Fruit fly (Drosophila melanogaster) whole organism, embryonic: ENCODE data around the gene CG7953.

Experiments used
- Bdp1 ChIP-seq: fragments of 200-800 bp; sonication (Bioruptor generic); optimal IDR thresholded peaks from 3 replicates; lab custom pipeline; 2016; ENCODE audit warnings: missing biosample characterization, missing genetic modification characterization
- Bteb2 ChIP-seq: fragments of 200-800 bp; sonication (Bioruptor generic); optimal IDR thresholded peaks from 2 replicates; lab custom pipeline; 2016; ENCODE audit warnings: missing biosample characterization, missing genetic modification characterization
- CG10959 ChIP-seq: fragments of 200-800 bp; sonication (Bioruptor generic); IDR thresholded peaks from 2 replicates; pipeline ENCODE4 v1.3.6; 2022; ENCODE audit warnings: missing biosample characterization, missing genetic modification characterization
- CG11456 ChIP-seq: fragments of 200-800 bp; sonication (Bioruptor generic); IDR thresholded peaks from 3 replicates; pipeline ENCODE4 v1.3.6; 2022; ENCODE audit warnings: missing biosample characterization, missing genetic modification characterization
- CG12942 ChIP-seq: fragments of 200-800 bp; sonication (Bioruptor generic); optimal IDR thresholded peaks from 3 replicates; lab custom pipeline; 2016; ENCODE audit warnings: missing biosample characterization, missing genetic modification characterization
- CG14050 ChIP-seq: fragments of 200-800 bp; sonication (Bioruptor generic); IDR thresholded peaks from 3 replicates; pipeline ENCODE4 v1.3.6; 2022; ENCODE audit warnings: missing biosample characterization, missing genetic modification characterization
- CG14710 ChIP-seq: fragments of 200-800 bp; sonication (Bioruptor generic); optimal IDR thresholded peaks from 3 replicates; lab custom pipeline; 2019; ENCODE audit warnings: missing biosample characterization, mild to moderate bottlenecking, missing genetic modification characterization, moderate library complexity
- CG15011 ChIP-seq: fragments of 200-800 bp; sonication (Bioruptor generic); optimal IDR thresholded peaks from 3 replicates; lab custom pipeline; 2018; ENCODE audit warnings: missing biosample characterization, mild to moderate bottlenecking, missing genetic modification characterization
- CG15514 ChIP-seq: fragments of 200-800 bp; sonication (Bioruptor generic); optimal IDR thresholded peaks from 3 replicates; lab custom pipeline; 2017; ENCODE audit warnings: missing biosample characterization, missing genetic modification characterization, mild to moderate bottlenecking, moderate library complexity, missing genetic modification reagents
- CG17612 ChIP-seq: fragments of 200-800 bp; sonication (Bioruptor generic); IDR thresholded peaks from 2 replicates; pipeline ENCODE4 v1.3.6; 2022; ENCODE audit warnings: missing biosample characterization, missing genetic modification characterization
- CG18476 ChIP-seq: fragments of 200-800 bp; sonication (Bioruptor generic); optimal IDR thresholded peaks from 2 replicates; lab custom pipeline; 2016; ENCODE audit warnings: missing biosample characterization, mild to moderate bottlenecking, missing genetic modification characterization
- CG32772 ChIP-seq: fragments of 200-800 bp; sonication (Bioruptor generic); IDR thresholded peaks from 2 replicates; pipeline ENCODE4 v1.3.6; 2022; ENCODE audit warnings: missing biosample characterization, missing genetic modification characterization
- CG42726 ChIP-seq: fragments of 200-800 bp; sonication (Bioruptor generic); IDR thresholded peaks from 2 replicates; pipeline ENCODE4 v1.3.6; 2022; ENCODE audit warnings: missing biosample characterization, missing genetic modification characterization; ENCODE audit not compliant: partially characterized antibody
- CG43689 ChIP-seq: fragments of 200-800 bp; sonication (Bioruptor generic); IDR thresholded peaks from 2 replicates; pipeline ENCODE4 v1.3.6; 2022; ENCODE audit warnings: missing biosample characterization, missing genetic modification characterization
- CG4617 ChIP-seq: fragments of 200-800 bp; sonication (Bioruptor generic); optimal IDR thresholded peaks from 3 replicates; lab custom pipeline; 2016; ENCODE audit warnings: missing biosample characterization, missing genetic modification characterization, borderline replicate concordance
- CG4730 ChIP-seq: fragments of 200-800 bp; sonication (Bioruptor generic); IDR thresholded peaks from 2 replicates; pipeline ENCODE4 v1.3.6; 2022; ENCODE audit warnings: missing biosample characterization, missing genetic modification characterization
- CG6689 ChIP-seq: fragments of 200-800 bp; sonication (Bioruptor generic); IDR thresholded peaks from 2 replicates; pipeline ENCODE4 v1.3.6; 2022; ENCODE audit warnings: missing biosample characterization, missing genetic modification characterization
- CG8388 ChIP-seq: fragments of 200-800 bp; sonication (Bioruptor generic); optimal IDR thresholded peaks from 2 replicates; lab custom pipeline; 2019; ENCODE audit warnings: missing biosample characterization, mild to moderate bottlenecking, missing genetic modification characterization, moderate library complexity
- CG9609 ChIP-seq: fragments of 200-800 bp; sonication (Bioruptor generic); optimal IDR thresholded peaks from 3 replicates; lab custom pipeline; 2016; ENCODE audit warnings: missing biosample characterization, missing genetic modification characterization
- CTCF ChIP-seq: fragments of 200-800 bp; sonication (Bioruptor generic); optimal IDR thresholded peaks from 2 replicates; lab custom pipeline; 2017; ENCODE audit warnings: missing biosample characterization, mild to moderate bottlenecking, missing genetic modification characterization, moderate library complexity
- CkIIα-i1 ChIP-seq: fragments of 200-800 bp; sonication (Bioruptor generic); IDR thresholded peaks from 2 replicates; pipeline ENCODE4 v1.3.6; 2022; ENCODE audit warnings: missing biosample characterization, missing genetic modification characterization
- Dip3 ChIP-seq: fragments of 200-800 bp; sonication (Bioruptor generic); optimal IDR thresholded peaks from 3 replicates; lab custom pipeline; 2016; ENCODE audit warnings: missing biosample characterization, missing genetic modification characterization
- E2f2 ChIP-seq: fragments of 200-800 bp; sonication (Bioruptor generic); IDR thresholded peaks from 2 replicates; pipeline ENCODE4 v1.3.6; 2022; ENCODE audit warnings: missing biosample characterization, missing genetic modification characterization
- ERR ChIP-seq: fragments of 200-800 bp; sonication (Bioruptor generic); optimal IDR thresholded peaks from 2 replicates; lab custom pipeline; 2016; ENCODE audit warnings: missing biosample characterization, missing genetic modification characterization
- Gsc ChIP-seq: fragments of 200-800 bp; sonication (Bioruptor generic); IDR thresholded peaks from 2 replicates; pipeline ENCODE4 v1.3.6; 2022; ENCODE audit warnings: missing biosample characterization, missing genetic modification characterization
- Kr ChIP-seq: fragments of 200-800 bp; sonication (Bioruptor generic); optimal IDR thresholded peaks from 2 replicates; lab custom pipeline; 2017; ENCODE audit warnings: missing biosample characterization, mild to moderate bottlenecking, missing genetic modification characterization
- Mes4 ChIP-seq: fragments of 200-800 bp; sonication (Bioruptor generic); optimal IDR thresholded peaks from 2 replicates; lab custom pipeline; 2016; ENCODE audit warnings: missing biosample characterization, missing genetic modification characterization
- Oli ChIP-seq: fragments of 200-800 bp; sonication (Bioruptor generic); optimal IDR thresholded peaks from 2 replicates; lab custom pipeline; 2018; ENCODE audit warnings: missing biosample characterization, mild to moderate bottlenecking, missing genetic modification characterization, moderate library complexity
- Rfx ChIP-seq: fragments of 200-800 bp; sonication (Bioruptor generic); IDR thresholded peaks from 2 replicates; pipeline ENCODE4 v1.3.6; 2022; ENCODE audit warnings: missing biosample characterization, missing genetic modification characterization
- Sin3A ChIP-seq: fragments of >200 bp; optimal IDR thresholded peaks from 2 replicates; lab custom pipeline; 2018
- Vsx1 ChIP-seq: fragments of 200-800 bp; sonication (Bioruptor generic); optimal IDR thresholded peaks from 2 replicates; lab custom pipeline; 2017; ENCODE audit warnings: missing biosample characterization, mild to moderate bottlenecking, missing genetic modification characterization, missing genetic modification reagents
- ase ChIP-seq: fragments of 200-800 bp; sonication (Bioruptor generic); IDR thresholded peaks from 3 replicates; pipeline ENCODE4 v1.3.6; 2022; ENCODE audit warnings: missing biosample characterization, missing genetic modification characterization
- ash1 ChIP-seq: fragments of 200-800 bp; sonication (Bioruptor generic); optimal IDR thresholded peaks from 2 replicates; lab custom pipeline; 2018; ENCODE audit warnings: missing biosample characterization, mild to moderate bottlenecking, missing genetic modification characterization
- ci ChIP-seq: fragments of 200-800 bp; sonication (Bioruptor generic); IDR thresholded peaks from 3 replicates; pipeline ENCODE4 v1.3.6; 2022; ENCODE audit warnings: missing biosample characterization, missing genetic modification characterization
- croc ChIP-seq: fragments of 200-800 bp; sonication (Bioruptor generic); conservative IDR thresholded peaks from 3 replicates; pipeline ENCODE4 v1.3.6; 2022; ENCODE audit warnings: missing biosample characterization, missing genetic modification characterization
- crol ChIP-seq: fragments of 200-800 bp; sonication (Bioruptor generic); IDR thresholded peaks from 2 replicates; pipeline ENCODE4 v1.3.6; 2022; ENCODE audit warnings: missing biosample characterization, missing genetic modification characterization
- crp ChIP-seq, 2 experiments: fragments of 200-800 bp; sonication (Bioruptor generic); optimal IDR thresholded peaks; 2 replicates in 1 of 2; 3 replicates in 1 of 2; lab custom pipeline; 2017; ENCODE audit warnings: missing biosample characterization in 2 of 2, missing genetic modification characterization in 2 of 2, mild to moderate bottlenecking in 1 of 2, moderate library complexity in 1 of 2
- dpn ChIP-seq, 2 experiments: fragments of 200-800 bp; sonication (Bioruptor generic); optimal IDR thresholded peaks; 3 replicates each; lab custom pipeline; 2016; ENCODE audit warnings: missing biosample characterization in 2 of 2, missing genetic modification characterization in 2 of 2
- emc ChIP-seq: fragments of 200-800 bp; sonication (Bioruptor generic); optimal IDR thresholded peaks from 2 replicates; lab custom pipeline; 2016; ENCODE audit warnings: missing biosample characterization, missing genetic modification characterization
- ems ChIP-seq: fragments of 200-800 bp; sonication (Bioruptor generic); optimal IDR thresholded peaks from 3 replicates; lab custom pipeline; 2016; ENCODE audit warnings: missing biosample characterization, missing genetic modification characterization
- fu2 ChIP-seq: fragments of 200-800 bp; sonication (Bioruptor generic); optimal IDR thresholded peaks from 2 replicates; lab custom pipeline; 2016; ENCODE audit warnings: missing biosample characterization, missing genetic modification characterization
- gsb ChIP-seq: fragments of 200-800 bp; sonication (Bioruptor generic); IDR thresholded peaks from 2 replicates; pipeline ENCODE4 v1.3.6; 2022; ENCODE audit warnings: missing biosample characterization, missing genetic modification characterization
- mld ChIP-seq: fragments of 200-800 bp; sonication (Bioruptor generic); IDR thresholded peaks from 3 replicates; pipeline ENCODE4 v1.3.6; 2022; ENCODE audit warnings: missing biosample characterization, missing genetic modification characterization; ENCODE audit not compliant: partially characterized antibody
- pan ChIP-seq, 4 experiments: fragments of >200 bp in 3 of 4; fragments of 200-800 bp in 1 of 4; sonication (Bioruptor generic) in 1 of 4; optimal IDR thresholded peaks in 3 of 4; IDR thresholded peaks in 1 of 4; 2 replicates each; pipeline versions ENCODE4 v1.3.6 to Lab custom; 2017 to 2022; ENCODE audit warnings: missing biosample characterization in 2 of 4, missing genetic modification characterization in 2 of 4, mixed read lengths in 1 of 4
- repo ChIP-seq: fragments of 200-800 bp; sonication (Bioruptor generic); optimal IDR thresholded peaks from 2 replicates; lab custom pipeline; 2016; ENCODE audit warnings: missing biosample characterization, missing genetic modification characterization
- rib ChIP-seq: fragments of 200-800 bp; sonication (Bioruptor generic); IDR thresholded peaks from 2 replicates; pipeline ENCODE4 v1.3.6; 2022; ENCODE audit warnings: missing biosample characterization, missing genetic modification characterization
- ro ChIP-seq: fragments of 200-800 bp; sonication (Bioruptor generic); IDR thresholded peaks from 2 replicates; pipeline ENCODE4 v1.3.6; 2022; ENCODE audit warnings: missing biosample characterization, missing genetic modification characterization
- tin ChIP-seq: fragments of 200-800 bp; sonication (Bioruptor generic); optimal IDR thresholded peaks from 3 replicates; lab custom pipeline; 2016; ENCODE audit warnings: missing biosample characterization, missing genetic modification characterization
- trh ChIP-seq: fragments of 200-800 bp; sonication (Bioruptor generic); optimal IDR thresholded peaks from 2 replicates; lab custom pipeline; 2016; ENCODE audit warnings: missing biosample characterization, missing genetic modification characterization

The CG7953 gene

dm6 chr2L:13835002-13835910 is 12.5 kb upstream of the CG7953 start, which contains the start of the genes mRpS23 and CenG1A (continued):
- TF ChIP-seq CG42726 (GFP tag; lab: Robert Waterston, UW) (peak; percentile 64), CG15011 (peak; percentile 99), CG10959 (GFP tag; lab: Robert Waterston, UW) (peak; percentile 100)

- TF ChIP-seq dpn (GFP tag; optimal IDR thresholded peaks at IDR 0.05; lab: Kevin White, UChicago) (no peak), emc (GFP tag; lab: Kevin White, UChicago) (no peak), ro (GFP tag; lab: Robert Waterston, UW) (no peak), Sin3A (lab: Kevin White, UChicago) (no peak), gsb (GFP tag; lab: Robert Waterston, UW) (no peak), ems (GFP tag; lab: Kevin White, UChicago) (no peak), ERR (GFP tag; lab: Kevin White, UChicago) (no peak), CG8388 (GFP tag; lab: Kevin White, UChicago) (no peak), rib (no peak), tin (no peak), ci (GFP tag; lab: Robert Waterston, UW) (0 out of 3 replicates have a peak, but pooled peaks have one; percentile 36), CG14710 (no peak), Vsx1 (GFP tag; lab: Kevin White, UChicago) (no peak), Gsc (no peak), Mes4 (GFP tag; lab: Kevin White, UChicago) (no peak), trh (GFP tag; lab: Kevin White, UChicago) (no peak), CG18476 (GFP tag; lab: Kevin White, UChicago) (no peak), ash1 (GFP tag; lab: Kevin White, UChicago) (no peak), CG43689 (no peak), Kr (no peak), crol (GFP tag; lab: Robert Waterston, UW) (0 out of 2 replicates have a peak, but pooled peaks have one; percentile 9), CG17612 (GFP tag; lab: Robert Waterston, UW) (no peak), CG6689 (GFP tag; lab: Robert Waterston, UW) (no peak), CG12942 (no peak), CG14050 (no peak), CG11456 (GFP tag; lab: Robert Waterston, UW) (peak; percentile 61; the same call in 1 of the 3 replicates), croc (GFP tag; lab: Robert Waterston, UW) (no peak), Dip3 (GFP tag; lab: Kevin White, UChicago) (no peak), CkIIα-i1 (GFP tag; lab: Robert Waterston, UW) (no peak), CG32772 (no peak), ase (no peak), mld (peak; percentile 50; the same call in 1 of the 3 replicates), repo (GFP tag; lab: Kevin White, UChicago) (no peak), fu2 (GFP tag; lab: Kevin White, UChicago) (no peak), Bdp1 (GFP tag; lab: Kevin White, UChicago) (no peak), pan (optimal IDR thresholded peaks at IDR 0.05; lab: Kevin White, UChicago) (no peak), pan (GFP tag; optimal IDR thresholded peaks at IDR 0.05 in 1 of 2, IDR thresholded peaks at IDR 0.05 in 1 of 2) (no peak), CTCF (GFP tag; lab: Kevin White, UChicago) (no peak), CG15514 (GFP tag; lab: Kevin White, UChicago) (no peak), CG4730 (GFP tag; lab: Robert Waterston, UW) (no peak), crp (GFP tag; optimal IDR thresholded peaks at IDR 0.05; lab: Kevin White, UChicago) (no peak), Oli (tag; lab: Kevin White, UChicago) (no peak), CG9609 (no peak), CG4617 (no peak), Rfx (GFP tag; lab: Robert Waterston, UW) (0 out of 2 replicates have a peak, but pooled peaks have one; percentile 7), E2f2 (no peak), Bteb2 (no peak)
Measured at dm6 chr2L:13835959-13836358, 11.8 kb upstream of the CG7953 start.
